Worm (Caenorhabditis elegans) whole organism, young adult: ENCODE data around the gene vps-26.
A peak's percentile ranks its signal among the peaks of the same experiment; 100 is the strongest.

Source experiments
- B0035.1 ChIP-seq: sonication (generic microtip); optimal IDR thresholded peaks from 2 replicates; lab custom pipeline; 2016; ENCODE audit warnings: missing genetic modification characterization, mild to moderate bottlenecking, missing compliant biosample characterization, missing genotype, missing genetic modification reagents
- B0336.3 ChIP-seq: fragments of 200-800 bp; sonication (Bioruptor generic); IDR thresholded peaks from 2 replicates; pipeline ENCODE4 v1.3.6; 2022; ENCODE audit warnings: missing genetic modification characterization, missing compliant biosample characterization
- D2030.7 ChIP-seq: fragments of 200-800 bp; sonication (Bioruptor generic); IDR thresholded peaks from 2 replicates; pipeline ENCODE4 v1.3.6; 2022; ENCODE audit warnings: missing genetic modification reagents, missing genetic modification characterization, missing compliant biosample characterization
- F37B4.10 ChIP-seq: fragments of 200-800 bp; sonication (Bioruptor generic); IDR thresholded peaks from 2 replicates; pipeline ENCODE4 v1.3.6; 2022; ENCODE audit warnings: missing genetic modification characterization, missing compliant biosample characterization
- K11D2.4 ChIP-seq: fragments of 200-800 bp; sonication (Bioruptor generic); IDR thresholded peaks from 2 replicates; pipeline ENCODE4 v1.3.6; 2022; ENCODE audit warnings: missing genetic modification reagents, missing genetic modification characterization, missing compliant biosample characterization
- Y56A3A.18 ChIP-seq: fragments of 200-800 bp; sonication (Bioruptor generic); IDR thresholded peaks from 2 replicates; pipeline ENCODE4 v1.3.6; 2022; ENCODE audit warnings: missing genetic modification reagents, missing genetic modification characterization, missing compliant biosample characterization
- Y79H2A.3 ChIP-seq: fragments of 200-800 bp; sonication (Bioruptor generic); conservative IDR thresholded peaks from 2 replicates; pipeline ENCODE4 v1.3.6; 2022; ENCODE audit warnings: missing genetic modification reagents, missing genetic modification characterization, missing compliant biosample characterization
- aptf-2 ChIP-seq: fragments of 200-800 bp; sonication (Bioruptor generic); conservative IDR thresholded peaks from 2 replicates; pipeline ENCODE4 v1.3.6; 2022; ENCODE audit warnings: missing genetic modification reagents, missing genetic modification characterization, missing compliant biosample characterization
- attf-3 ChIP-seq: fragments of 200-800 bp; sonication (Bioruptor generic); conservative IDR thresholded peaks from 2 replicates; pipeline ENCODE4 v1.3.6; 2022; ENCODE audit warnings: missing genetic modification reagents, missing genetic modification characterization, missing compliant biosample characterization
- bed-1 ChIP-seq: fragments of 200-800 bp; sonication (Bioruptor generic); IDR thresholded peaks from 2 replicates; pipeline ENCODE4 v1.3.6; 2022; ENCODE audit warnings: missing genetic modification reagents, missing genetic modification characterization, missing compliant biosample characterization
- bed-2 ChIP-seq: fragments of 200-800 bp; sonication (Bioruptor generic); IDR thresholded peaks from 2 replicates; pipeline ENCODE4 v1.3.6; 2022; ENCODE audit warnings: missing genetic modification reagents, missing genetic modification characterization, missing compliant biosample characterization
- egrh-3 ChIP-seq: fragments of 200-800 bp; sonication (Bioruptor generic); IDR thresholded peaks from 2 replicates; pipeline ENCODE4 v1.3.6; 2022; ENCODE audit warnings: missing genetic modification reagents, missing genetic modification characterization, missing compliant biosample characterization
- fkh-3 ChIP-seq: sonication (generic microtip); optimal IDR thresholded peaks from 2 replicates; lab custom pipeline; 2016; ENCODE audit warnings: mild to moderate bottlenecking, missing genetic modification characterization, missing compliant biosample characterization
- hlh-26 ChIP-seq: fragments of 200-800 bp; sonication (Bioruptor generic); conservative IDR thresholded peaks from 2 replicates; pipeline ENCODE4 v1.3.6; 2022; ENCODE audit warnings: missing genetic modification reagents, missing genetic modification characterization, missing compliant biosample characterization
- hmg-20 ChIP-seq: fragments of 200-800 bp; sonication (Bioruptor generic); IDR thresholded peaks from 2 replicates; pipeline ENCODE4 v1.3.6; 2022; ENCODE audit warnings: missing genetic modification reagents, missing genetic modification characterization, missing compliant biosample characterization
- hrde-1 ChIP-seq: sonication (generic microtip); optimal IDR thresholded peaks from 2 replicates; lab custom pipeline; 2016; ENCODE audit warnings: missing genetic modification characterization, mild to moderate bottlenecking, missing compliant biosample characterization, moderate library complexity, missing genotype, missing genetic modification reagents, borderline replicate concordance
- hsf-1 ChIP-seq: fragments of 200-800 bp; sonication (Bioruptor generic); IDR thresholded peaks from 2 replicates; pipeline ENCODE4 v1.3.6; 2022; ENCODE audit warnings: missing genetic modification reagents, missing genetic modification characterization, missing compliant biosample characterization
- lin-35 ChIP-seq, 3 experiments: fragments of 150-350 bp in 2 of 3; sonication (generic microtip) in 1 of 3; optimal IDR thresholded peaks; 2 replicates each; lab custom pipeline; 2014 to 2018; ENCODE audit warnings: missing biosample characterization in 3 of 3, missing genetic modification characterization in 3 of 3, missing genetic modification reagents in 3 of 3
- lsl-1 ChIP-seq: fragments of 200-800 bp; sonication (Bioruptor generic); optimal IDR thresholded peaks from 2 replicates; lab custom pipeline; 2018; ENCODE audit warnings: mild to moderate bottlenecking, missing genetic modification characterization, moderate library complexity, missing compliant biosample characterization
- madf-10 ChIP-seq: sonication (generic microtip); optimal IDR thresholded peaks from 2 replicates; lab custom pipeline; 2016; ENCODE audit warnings: mild to moderate bottlenecking, missing genetic modification characterization, missing compliant biosample characterization
- madf-6 ChIP-seq: fragments of 200-800 bp; sonication (Bioruptor generic); IDR thresholded peaks from 2 replicates; pipeline ENCODE4 v1.3.6; 2022; ENCODE audit warnings: missing genetic modification reagents, missing genetic modification characterization, missing compliant biosample characterization
- nfya-1 ChIP-seq: sonication (generic microtip); optimal IDR thresholded peaks from 2 replicates; lab custom pipeline; 2017; ENCODE audit warnings: antibody characterized with exemption, missing compliant biosample characterization, missing genetic modification characterization, borderline replicate concordance; ENCODE audit not compliant: insufficient read depth
- nfya-2 ChIP-seq: fragments of 200-800 bp; sonication (Bioruptor generic); IDR thresholded peaks from 2 replicates; pipeline ENCODE4 v1.3.6; 2022; ENCODE audit warnings: missing genetic modification reagents, missing genetic modification characterization, missing compliant biosample characterization
- nhr-120 ChIP-seq: fragments of 200-800 bp; sonication (Bioruptor generic); IDR thresholded peaks from 2 replicates; pipeline ENCODE4 v1.3.6; 2022; ENCODE audit warnings: missing genetic modification characterization, missing compliant biosample characterization
- nhr-179 ChIP-seq: sonication (generic microtip); optimal IDR thresholded peaks from 2 replicates; lab custom pipeline; 2016; ENCODE audit warnings: mild to moderate bottlenecking, missing genetic modification characterization, missing compliant biosample characterization
- rec-8 ChIP-seq, 2 experiments: sonication (generic microtip); optimal IDR thresholded peaks; 2 replicates each; lab custom pipeline; 2016; ENCODE audit warnings: mild to moderate bottlenecking in 2 of 2, missing genetic modification characterization in 2 of 2, missing genetic modification reagents in 2 of 2, missing genotype in 2 of 2, missing biosample characterization in 1 of 2, missing compliant biosample characterization in 1 of 2, moderate library complexity in 1 of 2
- rpc-1 ChIP-seq, 2 experiments: fragments of 150-350 bp in 1 of 2; sonication (generic microtip) in 1 of 2; optimal IDR thresholded peaks; 2 replicates each; lab custom pipeline; 2014 to 2018; ENCODE audit warnings: missing biosample characterization in 1 of 2, missing genetic modification characterization in 1 of 2, missing genetic modification reagents in 1 of 2, missing genotype in 1 of 2
- sea-2 ChIP-seq: fragments of 200-800 bp; sonication (Bioruptor generic); IDR thresholded peaks from 2 replicates; pipeline ENCODE4 v1.3.6; 2022; ENCODE audit warnings: missing genetic modification characterization, missing compliant biosample characterization
- snpc-3.4 ChIP-seq: sonication (generic microtip); optimal IDR thresholded peaks from 2 replicates; lab custom pipeline; 2017; ENCODE audit warnings: missing genetic modification characterization, mild to moderate bottlenecking, missing compliant biosample characterization, antibody characterized with exemption, moderate library complexity, missing genotype, missing genetic modification reagents
- snpc-4 ChIP-seq, 5 experiments: fragments of 150-350 bp in 1 of 5; sonication (generic microtip) in 4 of 5; optimal IDR thresholded peaks; 2 replicates each; lab custom pipeline; 2014 to 2018; ENCODE audit warnings: missing genetic modification characterization in 5 of 5, missing biosample characterization in 3 of 5, antibody characterized with exemption in 2 of 5, mild to moderate bottlenecking in 2 of 5, missing compliant biosample characterization in 2 of 5, missing genotype in 2 of 5, moderate library complexity in 2 of 5, missing genetic modification reagents in 1 of 5
- zim-3 ChIP-seq: sonication (generic microtip); optimal IDR thresholded peaks from 2 replicates; lab custom pipeline; 2017; ENCODE audit warnings: mild to moderate bottlenecking, missing genetic modification characterization, moderate library complexity, missing compliant biosample characterization
- ztf-18 ChIP-seq: sonication (generic microtip); optimal IDR thresholded peaks from 2 replicates; lab custom pipeline; 2016; ENCODE audit warnings: missing genotype, mild to moderate bottlenecking, missing genetic modification characterization, missing compliant biosample characterization
- ztf-25 ChIP-seq: fragments of 200-800 bp; sonication (Bioruptor generic); IDR thresholded peaks from 2 replicates; pipeline ENCODE4 v1.3.6; 2022; ENCODE audit warnings: missing genetic modification reagents, missing genetic modification characterization, missing compliant biosample characterization
- ztf-28 ChIP-seq: fragments of 200-800 bp; sonication (Bioruptor generic); IDR thresholded peaks from 2 replicates; pipeline ENCODE4 v1.3.6; 2022; ENCODE audit warnings: missing genetic modification reagents, missing genetic modification characterization, missing compliant biosample characterization

vps-26 gene

DNA sequence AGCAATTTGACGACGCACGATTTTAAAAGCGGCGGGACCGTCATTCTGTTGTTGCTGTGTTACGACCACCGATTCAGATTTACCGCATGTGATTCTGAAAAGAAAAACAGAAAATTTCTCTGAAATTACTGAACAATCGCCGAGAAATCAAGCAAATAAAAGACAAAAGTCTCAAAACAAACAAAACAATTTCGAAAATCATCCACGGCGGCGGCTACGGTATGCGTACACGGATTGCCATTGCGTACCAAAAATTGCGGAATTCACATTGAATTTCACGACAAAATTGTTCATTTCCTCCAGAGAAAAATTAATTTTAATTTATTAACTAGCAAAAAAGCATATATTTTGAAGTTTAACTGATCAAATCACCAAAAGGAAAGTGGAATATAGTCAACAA, 24.8 kb upstream of the vps-26 start, which contains the start of gene pezo-1:
TSS of gene pezo-1 (minus strand) at position 101 of the 400 bp plus-strand sequence.
- TF ChIP-seq hsf-1 (GFP tag; lab: Robert Waterston, UW) (0 out of 2 replicates have a peak, but pooled peaks have one; percentile 25), Y79H2A.3 (GFP tag; lab: Robert Waterston, UW) (no peak), ztf-18 (no peak), lin-35 (GFP tag; optimal IDR thresholded peaks at IDR 0.05; lab: Kevin White, UChicago) (no peak), snpc-3.4 (tag; lab: Kevin White, UChicago) (peak; percentile 11), lsl-1 (peak; percentile 28), nfya-2 (no peak)
- TF ChIP-seq, all 124 proteins: peak for 3

DNA sequence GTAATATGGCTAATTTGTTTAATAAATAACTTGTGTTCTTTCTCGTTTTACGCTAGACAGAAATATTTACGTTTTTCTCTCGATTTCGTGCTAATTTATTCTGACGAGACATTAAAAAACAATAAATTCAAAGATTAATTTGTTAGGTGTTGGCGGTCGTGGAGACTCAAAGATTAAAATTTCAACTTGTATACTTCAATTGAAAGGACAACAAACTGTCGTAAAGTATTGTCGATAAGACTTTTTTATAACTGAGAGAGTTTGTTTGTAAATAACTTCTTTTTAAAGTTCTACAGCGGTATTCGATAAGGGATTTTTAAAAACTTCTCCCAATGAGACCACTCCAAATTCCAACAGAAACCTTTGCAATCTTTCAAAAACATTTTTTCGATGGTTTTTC, 12.1 kb upstream of the vps-26 start:
- no peak for TF ChIP-seq hrde-1
- TF ChIP-seq nhr-179 (tag; lab: Kevin White, UChicago), result no peak
- no peak for TF ChIP-seq sea-2 (GFP tag; lab: Robert Waterston, UW)
- no peak for TF ChIP-seq attf-3 (GFP tag; lab: Robert Waterston, UW)
- no peak for TF ChIP-seq rpc-1 (optimal IDR thresholded peaks at IDR 0.05; lab: Kevin White, UChicago)
- TF ChIP-seq rpc-1 (tag; optimal IDR thresholded peaks at IDR 0.05; lab: Kevin White, UChicago), result no peak
- no peak for TF ChIP-seq snpc-4 (GFP tag; optimal IDR thresholded peaks at IDR 0.05; lab: Kevin White, UChicago)
- TF ChIP-seq snpc-4 (tag; optimal IDR thresholded peaks at IDR 0.05; lab: Kevin White, UChicago), result no peak
- no peak for TF ChIP-seq hlh-26 (GFP tag; lab: Robert Waterston, UW)

DNA sequence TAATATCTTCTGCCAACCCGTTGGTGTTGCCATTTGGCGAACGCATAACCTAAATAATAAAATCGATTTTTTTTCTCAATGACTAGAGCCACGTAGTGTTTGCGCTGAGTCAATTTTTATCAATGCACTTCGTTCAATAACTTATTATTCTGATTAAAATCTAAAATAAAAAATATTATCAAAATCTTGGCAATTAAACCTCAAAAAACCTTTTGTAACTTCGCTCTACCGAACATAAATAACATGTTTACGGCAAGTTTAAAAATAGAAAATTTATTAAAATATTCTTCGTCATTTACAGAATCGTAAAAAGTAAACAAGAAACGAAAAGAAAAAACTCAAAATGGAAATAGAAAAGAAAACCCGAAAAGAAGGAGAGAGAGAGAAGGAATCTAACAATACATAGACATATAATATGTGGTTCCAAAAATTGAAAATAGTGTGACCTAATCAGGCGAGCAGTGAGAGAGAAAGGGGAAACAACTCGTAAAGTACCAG, 1.6 kb upstream of the vps-26 start, which contains the start of gene pigc-1:
TSS of gene pigc-1 (minus strand) at position 51 of the 498 bp plus-strand sequence.
- no peak for TF ChIP-seq nhr-120 (GFP tag; lab: Robert Waterston, UW)
- TF ChIP-seq D2030.7 (GFP tag; lab: Robert Waterston, UW), result no peak
- TF ChIP-seq bed-1 (GFP tag; lab: Robert Waterston, UW), result no peak
- TF ChIP-seq ztf-28 (GFP tag; lab: Robert Waterston, UW), result no peak
- no peak for TF ChIP-seq bed-2
- no peak for TF ChIP-seq nfya-1 (tag; lab: Kevin White, UChicago)
- no peak for TF ChIP-seq zim-3 (tag; lab: Kevin White, UChicago)
- TF ChIP-seq ztf-18, result no peak
- TF ChIP-seq Y56A3A.18 (GFP tag; lab: Robert Waterston, UW), result 0 out of 2 replicates have a peak, but pooled peaks have one; percentile 27
- TF ChIP-seq egrh-3 (GFP tag; lab: Robert Waterston, UW), result no peak
- no peak for TF ChIP-seq snpc-4 (GFP tag; optimal IDR thresholded peaks at IDR 0.05; lab: Kevin White, UChicago)
- peak in 1 of 4 experiments; percentile 30 for TF ChIP-seq snpc-4 (tag; optimal IDR thresholded peaks at IDR 0.05; lab: Kevin White, UChicago)
- no peak for TF ChIP-seq B0035.1 (tag; lab: Kevin White, UChicago)
- TF ChIP-seq attf-3 (GFP tag; lab: Robert Waterston, UW), result no peak
- TF ChIP-seq B0336.3 (GFP tag; lab: Robert Waterston, UW), result 0 out of 2 replicates have a peak, but pooled peaks have one; percentile 10
- no peak for TF ChIP-seq rec-8 (tag; optimal IDR thresholded peaks at IDR 0.05; lab: Kevin White, UChicago)
- no peak for TF ChIP-seq aptf-2 (GFP tag; lab: Robert Waterston, UW)
- no peak for TF ChIP-seq hmg-20 (GFP tag; lab: Robert Waterston, UW)
- TF ChIP-seq ztf-25 (GFP tag; lab: Robert Waterston, UW), result no peak
- TF ChIP-seq madf-10 (tag; lab: Kevin White, UChicago), result no peak
- no peak for TF ChIP-seq fkh-3 (tag; lab: Kevin White, UChicago)
- no peak for TF ChIP-seq K11D2.4 (GFP tag; lab: Robert Waterston, UW)
- TF ChIP-seq madf-6 (GFP tag; lab: Robert Waterston, UW), result peak; percentile 24; the same call in 1 of the 2 replicates
- TF ChIP-seq F37B4.10 (GFP tag; lab: Robert Waterston, UW), result no peak
- TF ChIP-seq, all 124 proteins: peak for 4
